Fruit fly (Drosophila melanogaster) whole organism, wandering third instar larva: ENCODE data around the gene Kots.

Experiments
- Abd-B ChIP-seq: fragments of >200 bp; optimal IDR thresholded peaks from 2 replicates; lab custom pipeline; 2017; ENCODE audit warnings: missing biosample characterization, missing genetic modification characterization
- CG32264 ChIP-seq: fragments of 200-800 bp; sonication (Bioruptor generic); optimal IDR thresholded peaks from 2 replicates; lab custom pipeline; 2016; ENCODE audit warnings: missing biosample characterization, missing genetic modification characterization
- CG9705 ChIP-seq: fragments of 200-800 bp; sonication (Bioruptor generic); optimal IDR thresholded peaks from 2 replicates; lab custom pipeline; 2018; ENCODE audit warnings: missing biosample characterization, mild to moderate bottlenecking, missing genetic modification characterization
- CrebA ChIP-seq: fragments of 200-800 bp; sonication (Bioruptor generic); optimal IDR thresholded peaks from 2 replicates; lab custom pipeline; 2016; ENCODE audit warnings: missing biosample characterization, mild to moderate bottlenecking, missing genetic modification characterization, borderline replicate concordance
- Dfd ChIP-seq: fragments of >200 bp; optimal IDR thresholded peaks from 2 replicates; lab custom pipeline; 2017; ENCODE audit warnings: missing biosample characterization, missing genetic modification characterization
- Dif ChIP-seq: fragments of 200-275, 200-300 bp; sonication (Bioruptor generic); optimal IDR thresholded peaks from 2 replicates; lab custom pipeline; 2018; ENCODE audit warnings: missing biosample characterization, missing genetic modification characterization; ENCODE audit not compliant: partially characterized antibody
- GATAd ChIP-seq: sonication (Bioruptor generic); optimal IDR thresholded peaks from 2 replicates; lab custom pipeline; 2016; ENCODE audit warnings: missing biosample characterization, missing genetic modification characterization
- HLH106 ChIP-seq: fragments of 200-800 bp; optimal IDR thresholded peaks from 3 replicates; lab custom pipeline; 2019; ENCODE audit warnings: missing biosample characterization, mild to moderate bottlenecking, missing genetic modification characterization, moderate library complexity
- Hnf4 ChIP-seq: fragments of 200-800 bp; sonication (Bioruptor generic); optimal IDR thresholded peaks from 2 replicates; lab custom pipeline; 2016; ENCODE audit warnings: missing biosample characterization, mild to moderate bottlenecking, missing genetic modification characterization
- Hr78 ChIP-seq: fragments of >200 bp; optimal IDR thresholded peaks from 2 replicates; lab custom pipeline; 2017; ENCODE audit warnings: missing biosample characterization, missing genetic modification characterization
- Hr83 ChIP-seq: fragments of 200-300 bp; sonication (Bioruptor generic); optimal IDR thresholded peaks from 2 replicates; lab custom pipeline; 2016; ENCODE audit warnings: missing biosample characterization, mild to moderate bottlenecking, missing genetic modification characterization, moderate library complexity; ENCODE audit not compliant: poor library complexity, severe bottlenecking
- Jra ChIP-seq: sonication (Bioruptor generic); optimal IDR thresholded peaks from 2 replicates; lab custom pipeline; 2016; ENCODE audit warnings: missing biosample characterization, missing genetic modification characterization
- Mio ChIP-seq: sonication (Bioruptor generic); optimal IDR thresholded peaks from 2 replicates; lab custom pipeline; 2016; ENCODE audit warnings: missing biosample characterization, missing genetic modification characterization
- Myc ChIP-seq: fragments of >200 bp; optimal IDR thresholded peaks from 2 replicates; lab custom pipeline; 2017
- OdsH ChIP-seq: fragments of 200-800 bp; sonication (Bioruptor generic); optimal IDR thresholded peaks from 2 replicates; lab custom pipeline; 2016; ENCODE audit warnings: missing biosample characterization, mild to moderate bottlenecking, missing genetic modification characterization
- Rel ChIP-seq, 2 experiments: fragments of 200-800 bp; sonication (Bioruptor generic) in 1 of 2; optimal IDR thresholded peaks; 2 replicates in 1 of 2; 3 replicates in 1 of 2; lab custom pipeline; 2016 to 2019; ENCODE audit warnings: mild to moderate bottlenecking in 2 of 2, missing biosample characterization in 2 of 2, missing genetic modification characterization in 2 of 2, moderate library complexity in 1 of 2
- Sp1 ChIP-seq: fragments of 200-800 bp; sonication (Bioruptor generic); optimal IDR thresholded peaks from 3 replicates; lab custom pipeline; 2019; ENCODE audit warnings: missing biosample characterization, mild to moderate bottlenecking, missing genetic modification characterization, moderate library complexity
- Vsx2 ChIP-seq: fragments of 200-300, 225-300 bp; sonication (Bioruptor generic); optimal IDR thresholded peaks from 2 replicates; lab custom pipeline; 2018; ENCODE audit warnings: missing biosample characterization, missing genetic modification characterization; ENCODE audit not compliant: partially characterized antibody
- br ChIP-seq: fragments of 200-800 bp; sonication (Bioruptor generic); optimal IDR thresholded peaks from 2 replicates; lab custom pipeline; 2016; ENCODE audit warnings: missing biosample characterization, missing genetic modification characterization
- brk ChIP-seq: fragments of 200-800 bp; sonication (Bioruptor generic); optimal IDR thresholded peaks from 2 replicates; lab custom pipeline; 2016; ENCODE audit warnings: missing biosample characterization, mild to moderate bottlenecking, missing genetic modification characterization
- dmrt93B ChIP-seq: fragments of 200-800 bp; sonication (Bioruptor generic); optimal IDR thresholded peaks from 2 replicates; lab custom pipeline; 2018; ENCODE audit warnings: missing biosample characterization, mild to moderate bottlenecking, missing genetic modification characterization
- dsf ChIP-seq: sonication (Bioruptor generic); optimal IDR thresholded peaks from 2 replicates; lab custom pipeline; 2016; ENCODE audit warnings: missing biosample characterization, missing genetic modification characterization, borderline replicate concordance
- ey ChIP-seq: fragments of 200-800 bp; sonication (Bioruptor generic); optimal IDR thresholded peaks from 2 replicates; lab custom pipeline; 2016; ENCODE audit warnings: missing biosample characterization, missing genetic modification characterization
- foxo ChIP-seq, 2 experiments: fragments of 200-800 bp; sonication (Bioruptor generic); optimal IDR thresholded peaks; 2 replicates in 1 of 2; 3 replicates in 1 of 2; lab custom pipeline; 2016 to 2017; ENCODE audit warnings: missing biosample characterization in 2 of 2, missing genetic modification characterization in 2 of 2
- fru ChIP-seq: fragments of 200-800 bp; sonication (Bioruptor generic); optimal IDR thresholded peaks from 3 replicates; lab custom pipeline; 2016; ENCODE audit warnings: missing biosample characterization, mild to moderate bottlenecking, missing genetic modification characterization
- h ChIP-seq: fragments of 200-800 bp; sonication (Bioruptor generic); optimal IDR thresholded peaks from 3 replicates; lab custom pipeline; 2016; ENCODE audit warnings: missing biosample characterization, mild to moderate bottlenecking, missing genetic modification characterization
- lola ChIP-seq: fragments of >200 bp; optimal IDR thresholded peaks from 2 replicates; lab custom pipeline; 2017; ENCODE audit warnings: missing biosample characterization, missing genetic modification characterization
- pan ChIP-seq: fragments of >200 bp; optimal IDR thresholded peaks from 2 replicates; lab custom pipeline; 2017
- psq ChIP-seq: fragments of 200-800 bp; sonication (Bioruptor generic); optimal IDR thresholded peaks from 3 replicates; lab custom pipeline; 2017; ENCODE audit warnings: missing biosample characterization, mild to moderate bottlenecking, missing genetic modification characterization, moderate library complexity
- rgr ChIP-seq: fragments of 200-800 bp; sonication (Bioruptor generic); optimal IDR thresholded peaks from 3 replicates; lab custom pipeline; 2016; ENCODE audit warnings: missing biosample characterization, mild to moderate bottlenecking, missing genetic modification characterization
- sage ChIP-seq: fragments of 200-800 bp; sonication (Bioruptor generic); optimal IDR thresholded peaks from 2 replicates; lab custom pipeline; 2016; ENCODE audit warnings: missing biosample characterization, mild to moderate bottlenecking, missing genetic modification characterization
- sv ChIP-seq: fragments of 200-800 bp; sonication (Bioruptor generic); optimal IDR thresholded peaks from 3 replicates; lab custom pipeline; 2016; ENCODE audit warnings: missing biosample characterization, missing genetic modification characterization
- tai ChIP-seq: sonication (Bioruptor generic); optimal IDR thresholded peaks from 2 replicates; lab custom pipeline; 2016; ENCODE audit warnings: missing biosample characterization, missing genetic modification characterization
- usp ChIP-seq: fragments of >200 bp; optimal IDR thresholded peaks from 2 replicates; lab custom pipeline; 2017; ENCODE audit warnings: missing biosample characterization, missing genetic modification characterization
- woc ChIP-seq: sonication (Bioruptor generic); optimal IDR thresholded peaks from 2 replicates; lab custom pipeline; 2016; ENCODE audit warnings: missing biosample characterization, mild to moderate bottlenecking, missing genetic modification characterization

The Kots gene

DNA sequence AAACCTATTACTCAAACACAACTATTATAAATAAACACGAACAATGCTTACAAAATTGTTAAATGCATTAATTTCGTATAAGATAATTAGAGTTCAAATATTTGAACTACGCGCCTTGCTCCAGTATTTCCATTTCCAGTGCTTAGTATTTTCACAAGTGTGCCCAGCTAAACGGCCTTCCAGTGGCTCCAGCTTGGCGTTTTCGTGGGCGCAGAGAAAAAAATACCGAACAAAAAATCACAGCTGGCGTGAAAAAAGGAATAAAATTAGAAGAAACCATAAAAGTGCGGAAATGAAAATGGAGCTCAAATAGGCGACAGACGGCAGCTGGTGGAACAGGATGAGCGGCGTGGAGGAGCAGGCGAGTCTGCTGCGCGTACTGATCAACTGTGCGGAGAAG lies 5.4 kb downstream of the Kots start, which contains the start of gene Ipp:
Gene Ipp, plus strand, starts transcription at position 208 of the 400 bp plus-strand sequence.
- TF ChIP-seq pan (lab: Kevin White, UChicago) (no peak), usp (GFP tag; lab: Kevin White, UChicago) (no peak), tai (GFP tag; lab: Kevin White, UChicago) (no peak), Vsx2 (no peak), Dif (GFP tag; lab: Kevin White, UChicago) (no peak), Jra (no peak), Mio (GFP tag; lab: Kevin White, UChicago) (no peak), OdsH (no peak), lola (GFP tag; lab: Kevin White, UChicago) (no peak), brk (GFP tag; lab: Kevin White, UChicago) (no peak), Sp1 (GFP tag; lab: Kevin White, UChicago) (no peak), dsf (GFP tag; lab: Kevin White, UChicago) (no peak), CG32264 (GFP tag; lab: Kevin White, UChicago) (no peak), sage (GFP tag; lab: Kevin White, UChicago) (no peak), foxo (GFP tag; optimal IDR thresholded peaks at IDR 0.05; lab: Kevin White, UChicago) (no peak), Abd-B (GFP tag; lab: Kevin White, UChicago) (no peak), Hnf4 (no peak), Dfd (GFP tag; lab: Kevin White, UChicago) (no peak)

DNA sequence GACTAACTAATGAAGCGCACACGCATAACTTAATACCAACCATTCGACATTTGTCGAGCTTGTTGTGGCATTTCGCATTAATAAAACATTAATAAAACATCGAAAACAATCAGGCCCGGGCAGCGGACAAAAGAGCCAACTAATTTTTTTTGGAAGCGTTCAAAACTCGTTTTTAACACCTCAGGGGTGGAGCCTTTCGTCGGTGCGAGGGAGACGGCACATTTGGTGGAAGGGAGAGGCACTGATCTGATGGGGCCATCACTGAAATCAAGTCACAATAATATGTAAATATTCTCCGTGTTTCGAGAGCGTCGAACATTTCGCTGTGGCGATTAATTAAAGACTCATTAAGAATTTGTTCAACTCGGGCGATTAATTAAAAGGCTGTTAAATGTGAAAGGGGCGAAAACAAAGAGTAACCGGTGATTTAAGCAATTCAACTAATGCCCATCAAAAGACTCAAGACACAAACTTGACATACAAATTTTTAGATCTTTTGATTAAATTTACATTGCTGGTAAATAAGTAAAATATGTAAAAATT lies 7.1 kb downstream of the Kots start:
- TF ChIP-seq sv (GFP tag; lab: Kevin White, UChicago) (no peak), Jra (no peak), br (GFP tag; lab: Kevin White, UChicago) (no peak), OdsH (no peak), tai (GFP tag; lab: Kevin White, UChicago) (no peak), Mio (GFP tag; lab: Kevin White, UChicago) (no peak), Abd-B (GFP tag; lab: Kevin White, UChicago) (no peak), foxo (GFP tag; optimal IDR thresholded peaks at IDR 0.05; lab: Kevin White, UChicago) (no peak), rgr (no peak), Vsx2 (no peak), pan (lab: Kevin White, UChicago) (no peak), Dfd (GFP tag; lab: Kevin White, UChicago) (no peak), fru (no peak), CrebA (GFP tag; lab: Kevin White, UChicago) (no peak), dsf (GFP tag; lab: Kevin White, UChicago) (no peak), Myc (no peak), lola (GFP tag; lab: Kevin White, UChicago) (no peak)

DNA sequence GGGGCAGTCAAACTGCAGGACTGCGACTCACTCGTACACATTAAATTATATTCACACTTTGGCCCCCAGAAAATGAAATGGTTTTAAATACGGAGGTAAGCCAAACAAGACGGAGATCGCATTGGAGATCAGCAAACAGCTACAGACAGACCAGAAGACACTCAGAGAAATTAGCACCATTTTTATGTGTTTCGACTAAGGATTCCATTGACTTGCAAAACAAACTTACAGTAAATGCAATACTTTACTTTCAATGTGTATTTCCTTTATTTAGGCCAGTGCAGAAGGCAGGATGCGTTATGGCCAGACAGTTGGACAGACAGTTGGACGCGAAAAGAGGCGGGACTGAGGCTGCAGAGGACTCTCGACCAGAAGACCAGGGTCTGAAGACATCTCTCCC lies 8.7 kb downstream of the Kots start:
- TF ChIP-seq sv (GFP tag; lab: Kevin White, UChicago) (no peak), rgr (peak; percentile 30), fru (peak; percentile 58), sage (GFP tag; lab: Kevin White, UChicago) (no peak), GATAd (no peak), Dif (GFP tag; lab: Kevin White, UChicago) (no peak), h (peak; percentile 5), Dfd (GFP tag; lab: Kevin White, UChicago) (no peak), lola (GFP tag; lab: Kevin White, UChicago) (no peak), Rel (GFP tag; optimal IDR thresholded peaks at IDR 0.05; lab: Kevin White, UChicago) (no peak), Rel (tag; optimal IDR thresholded peaks at IDR 0.05; lab: Kevin White, UChicago) (no peak), Hr83 (GFP tag; lab: Kevin White, UChicago) (no peak), ey (GFP tag; lab: Kevin White, UChicago) (peak; percentile 59), brk (GFP tag; lab: Kevin White, UChicago) (no peak), Hnf4 (peak; percentile 61), Hr78 (GFP tag; lab: Kevin White, UChicago) (no peak), HLH106 (peak; percentile 39), woc (peak; percentile 69), pan (lab: Kevin White, UChicago) (no peak), tai (GFP tag; lab: Kevin White, UChicago) (no peak), psq (GFP tag; lab: Kevin White, UChicago) (peak; percentile 42), CG9705 (GFP tag; lab: Kevin White, UChicago) (no peak), br (GFP tag; lab: Kevin White, UChicago) (peak; percentile 59), OdsH (peak; percentile 43), dmrt93B (GFP tag; lab: Kevin White, UChicago) (no peak), foxo (GFP tag; optimal IDR thresholded peaks at IDR 0.05; lab: Kevin White, UChicago) (peak in 1 of 2 experiments; percentile 49)
- TF ChIP-seq, all 38 proteins: peak for 11
